Worm (Caenorhabditis elegans) whole organism, L4/young adult: ENCODE results near the gene cogc-4.

Source experiments
- W03F9.2 ChIP-seq: fragments of 150-350 bp; optimal IDR thresholded peaks from 2 replicates; lab custom pipeline; 2014; ENCODE audit warnings: missing biosample characterization, missing genetic modification characterization
- dao-5 ChIP-seq: sonication (generic microtip); optimal IDR thresholded peaks from 2 replicates; lab custom pipeline; 2016; ENCODE audit warnings: missing genotype, missing genetic modification characterization, moderate library complexity, missing compliant biosample characterization

ce11 chrII:1372138-1372537, 31.1 kb upstream of the cogc-4 start:
- no peak for TF ChIP-seq W03F9.2 (tag; lab: Kevin White, UChicago)
- TF ChIP-seq dao-5 = no peak
